Fruit fly (Drosophila melanogaster): ENCODE results near the gene CG11369.

CG11369 gene

dm6 chrX:7571200-7571599 is 2.9 kb upstream of the CG11369 start (continued):
- no peak for TF ChIP-seq Jarid2 (GFP tag; optimal IDR thresholded peaks at IDR 0.05)
- TF ChIP-seq HmgZ (tag; optimal IDR thresholded peaks at IDR 0.05): no peak
- TF ChIP-seq Sry-δ (GFP tag; optimal IDR thresholded peaks at IDR 0.05): no peak
- TF ChIP-seq mirr (GFP tag; optimal IDR thresholded peaks at IDR 0.05): no peak
- TF ChIP-seq CG9609 (GFP tag; optimal IDR thresholded peaks at IDR 0.05): no peak
- no peak for TF ChIP-seq CG11696 (GFP tag; IDR thresholded peaks at IDR 0.05)
- no peak for TF ChIP-seq C15 (GFP tag; IDR thresholded peaks at IDR 0.05)
- no peak for TF ChIP-seq CG6683 (GFP tag; optimal IDR thresholded peaks at IDR 0.05)
- TF ChIP-seq zen (tag; optimal IDR thresholded peaks at IDR 0.05): peak; percentile 38
- TF ChIP-seq Hr51 (GFP tag; optimal IDR thresholded peaks at IDR 0.05): peak in 1 of 2 experiments; percentile 32
- peak; percentile 29 for TF ChIP-seq CG7556 (GFP tag; optimal IDR thresholded peaks at IDR 0.05)
- TF ChIP-seq CG2875 (GFP tag; optimal IDR thresholded peaks at IDR 0.05): no peak
- TF ChIP-seq vfl (GFP tag; optimal IDR thresholded peaks at IDR 0.05): no peak
- TF ChIP-seq ERR (GFP tag; optimal IDR thresholded peaks at IDR 0.05): no peak
- no peak for TF ChIP-seq CG3995 (GFP tag; optimal IDR thresholded peaks at IDR 0.05)
- TF ChIP-seq hbn (GFP tag; IDR thresholded peaks at IDR 0.05; ENCODE audit: partially characterized antibody): no peak
- no peak for TF ChIP-seq CG13296 (GFP tag; optimal IDR thresholded peaks at IDR 0.05)
- TF ChIP-seq Nf-YB (GFP tag; optimal IDR thresholded peaks at IDR 0.05): no peak
- no peak for TF ChIP-seq da (GFP tag; optimal IDR thresholded peaks at IDR 0.05)
- peak; percentile 3 for TF ChIP-seq jing (GFP tag; optimal IDR thresholded peaks at IDR 0.05)
- TF ChIP-seq HLH4C (GFP tag; IDR thresholded peaks at IDR 0.05; ENCODE audit: partially characterized antibody): no peak
- no peak for TF ChIP-seq Ada2b (GFP tag; IDR thresholded peaks at IDR 0.05)
- no peak for TF ChIP-seq bcd (GFP tag; optimal IDR thresholded peaks at IDR 0.05)
- no peak for TF ChIP-seq ewg (GFP tag; optimal IDR thresholded peaks at IDR 0.05)
- TF ChIP-seq stwl (tag; optimal IDR thresholded peaks at IDR 0.05): no peak
- no peak for TF ChIP-seq Bgb (GFP tag; IDR thresholded peaks at IDR 0.05; ENCODE audit: partially characterized antibody)
- TF ChIP-seq insv (GFP tag; optimal IDR thresholded peaks at IDR 0.05): no peak
- TF ChIP-seq lov (optimal IDR thresholded peaks at IDR 0.05): no peak
- TF ChIP-seq lov (GFP tag; IDR thresholded peaks at IDR 0.05): no peak
- TF ChIP-seq CG16813 (GFP tag; IDR thresholded peaks at IDR 0.05; ENCODE audit: partially characterized antibody): no peak
- TF ChIP-seq ap (GFP tag; IDR thresholded peaks at IDR 0.05): 0 out of 2 replicates have a peak, but pooled peaks have one; percentile 22
- no peak for TF ChIP-seq sug (tag; optimal IDR thresholded peaks at IDR 0.05)
- TF ChIP-seq twi (tag; optimal IDR thresholded peaks at IDR 0.05): no peak
- TF ChIP-seq ranshi (GFP tag; IDR thresholded peaks at IDR 0.05): peak; percentile 12; the same call in 1 of the 2 replicates
- peak; percentile 14 for TF ChIP-seq trem (tag; optimal IDR thresholded peaks at IDR 0.05)
- no peak for TF ChIP-seq danr (GFP tag; IDR thresholded peaks at IDR 0.05)
- no peak for TF ChIP-seq salm (tag; optimal IDR thresholded peaks at IDR 0.05)
- TF ChIP-seq CG16779 (GFP tag; IDR thresholded peaks at IDR 0.05): no peak
- TF ChIP-seq CG7372 (GFP tag; IDR thresholded peaks at IDR 0.05): no peak
- TF ChIP-seq fd102C (GFP tag; optimal IDR thresholded peaks at IDR 0.05): no peak
- TF ChIP-seq Tbp (GFP tag; optimal IDR thresholded peaks at IDR 0.05): no peak
- peak; percentile 19 for TF ChIP-seq CoRest (tag; optimal IDR thresholded peaks at IDR 0.05)
- TF ChIP-seq Hr3 (GFP tag; optimal IDR thresholded peaks at IDR 0.05): peak; percentile 3
- no peak for TF ChIP-seq gfzf (GFP tag; optimal IDR thresholded peaks at IDR 0.05)
- TF ChIP-seq CG10147 (GFP tag; optimal IDR thresholded peaks at IDR 0.05): no peak
- TF ChIP-seq slp2 (GFP tag; optimal IDR thresholded peaks at IDR 0.05): no peak
- no peak for TF ChIP-seq CG6791 (GFP tag; IDR thresholded peaks at IDR 0.05; ENCODE audit: partially characterized antibody)
- no peak for TF ChIP-seq tll (GFP tag; optimal IDR thresholded peaks at IDR 0.05)
- TF ChIP-seq bowl (GFP tag; IDR thresholded peaks at IDR 0.05): no peak
- TF ChIP-seq Bteb2 (GFP tag; optimal IDR thresholded peaks at IDR 0.05): no peak
- peak; percentile 21 for TF ChIP-seq CG13775 (GFP tag; optimal IDR thresholded peaks at IDR 0.05)
